Worm (Caenorhabditis elegans) whole organism, early embryonic: ENCODE results near the gene C34E10.12.

ENCODE experiments used
- B0310.2 ChIP-seq: sonication (generic microtip); optimal IDR thresholded peaks from 2 replicates; lab custom pipeline; 2016; ENCODE audit warnings: mild to moderate bottlenecking, missing genetic modification characterization, missing compliant biosample characterization
- ama-1 ChIP-seq: fragments of 150-350 bp; optimal IDR thresholded peaks from 2 replicates; lab custom pipeline; 2014
- ets-7 ChIP-seq: sonication (generic microtip); optimal IDR thresholded peaks from 2 replicates; lab custom pipeline; 2016; ENCODE audit warnings: missing genotype, missing genetic modification characterization, missing compliant biosample characterization
- flt-1 ChIP-seq: fragments of 200-800 bp; sonication (Bioruptor generic); IDR thresholded peaks from 2 replicates; pipeline ENCODE4 v1.3.6; 2022; ENCODE audit warnings: missing genetic modification characterization, missing compliant biosample characterization
- hmbx-1 ChIP-seq: sonication (generic microtip); optimal IDR thresholded peaks from 2 replicates; lab custom pipeline; 2016; ENCODE audit warnings: mild to moderate bottlenecking, missing genetic modification characterization, missing compliant biosample characterization
- hmg-4 ChIP-seq: fragments of 200-800 bp; sonication (Bioruptor generic); optimal IDR thresholded peaks from 2 replicates; lab custom pipeline; 2018; ENCODE audit warnings: mild to moderate bottlenecking, missing genetic modification characterization, missing compliant biosample characterization
- sea-1 ChIP-seq: fragments of 200-800 bp; sonication (Bioruptor generic); conservative IDR thresholded peaks from 2 replicates; pipeline ENCODE4 v1.3.6; 2022; ENCODE audit warnings: missing genetic modification characterization, missing compliant biosample characterization
- tbx-11 ChIP-seq: fragments of 200-800 bp; sonication (Bioruptor generic); IDR thresholded peaks from 2 replicates; pipeline ENCODE4 v1.3.6; 2022; ENCODE audit warnings: missing genetic modification characterization, missing compliant biosample characterization

DNA sequence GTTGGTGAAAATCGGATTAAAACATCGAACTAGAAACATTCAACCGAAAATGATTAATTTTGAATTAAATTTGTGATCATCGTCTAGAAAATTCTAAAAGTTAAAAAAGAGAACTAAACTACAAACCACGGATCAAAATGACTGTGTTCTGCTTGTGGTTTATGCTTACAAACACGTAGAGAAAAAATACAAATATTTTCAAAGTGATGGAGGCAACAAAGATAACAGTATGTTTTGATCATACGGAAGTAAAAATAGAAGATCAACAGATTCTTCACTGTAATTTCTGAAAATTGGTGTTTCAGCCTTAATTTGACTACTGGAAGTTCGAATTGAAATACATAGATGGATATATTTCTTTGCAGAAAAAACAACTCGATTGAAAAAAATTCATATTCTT is 24.4 kb downstream of the C34E10.12 start:
- TF ChIP-seq flt-1 (GFP tag; lab: Robert Waterston, UW) (no peak), ama-1 (no peak), B0310.2 (tag; lab: Kevin White, UChicago) (no peak), tbx-11 (GFP tag; lab: Robert Waterston, UW) (no peak), sea-1 (GFP tag; lab: Robert Waterston, UW) (no peak), ets-7 (no peak), hmbx-1 (tag; lab: Kevin White, UChicago) (no peak), hmg-4 (no peak)
